Worm (Caenorhabditis elegans) whole organism, early embryonic: ENCODE measurements around the gene srx-32.
"Not testable (repeated sequence)": the region's sequence is repeated elsewhere in the genome, so short reads cannot be mapped to it uniquely, and the experiment has no call there.

Experiments used
- flt-1 ChIP-seq: fragments of 200-800 bp; sonication (Bioruptor generic); IDR thresholded peaks from 2 replicates; pipeline ENCODE4 v1.3.6; 2022; ENCODE audit warnings: missing genetic modification characterization, missing compliant biosample characterization
- pes-1 ChIP-seq: fragments of 200-800 bp; sonication (Bioruptor generic); IDR thresholded peaks from 2 replicates; pipeline ENCODE4 v1.3.6; 2022; ENCODE audit warnings: missing genetic modification reagents, missing genetic modification characterization, missing compliant biosample characterization
- sea-1 ChIP-seq: fragments of 200-800 bp; sonication (Bioruptor generic); conservative IDR thresholded peaks from 2 replicates; pipeline ENCODE4 v1.3.6; 2022; ENCODE audit warnings: missing genetic modification characterization, missing compliant biosample characterization

DNA sequence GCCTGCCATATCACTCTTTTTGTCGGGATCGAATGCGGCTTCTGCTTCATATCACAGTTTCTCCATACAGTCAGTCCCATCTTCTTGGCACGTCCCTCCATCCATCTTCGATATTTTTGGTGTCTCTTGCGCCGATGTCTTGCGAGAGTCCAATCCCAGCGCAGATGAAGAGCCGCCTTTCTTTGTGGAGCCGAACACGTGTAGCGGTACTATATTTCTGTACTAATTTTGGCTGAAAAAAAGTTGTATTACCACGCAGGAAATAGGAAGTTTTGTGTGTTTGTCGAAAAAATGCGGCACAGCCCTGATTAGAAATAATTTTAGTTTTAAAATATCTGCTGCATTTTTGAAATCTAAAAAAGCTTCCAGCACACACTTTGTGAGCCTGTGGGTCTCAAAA lies 22.6 kb upstream of the srx-32 start, which contains the start of gene K09C6.8:
- TF ChIP-seq flt-1, pes-1, sea-1 (GFP tag; lab: Robert Waterston, UW): not testable (repeated sequence)
